Worm (Caenorhabditis elegans): Measurements from ENCODE around the gene R12C12.6.

Gene R12C12.6

DNA sequence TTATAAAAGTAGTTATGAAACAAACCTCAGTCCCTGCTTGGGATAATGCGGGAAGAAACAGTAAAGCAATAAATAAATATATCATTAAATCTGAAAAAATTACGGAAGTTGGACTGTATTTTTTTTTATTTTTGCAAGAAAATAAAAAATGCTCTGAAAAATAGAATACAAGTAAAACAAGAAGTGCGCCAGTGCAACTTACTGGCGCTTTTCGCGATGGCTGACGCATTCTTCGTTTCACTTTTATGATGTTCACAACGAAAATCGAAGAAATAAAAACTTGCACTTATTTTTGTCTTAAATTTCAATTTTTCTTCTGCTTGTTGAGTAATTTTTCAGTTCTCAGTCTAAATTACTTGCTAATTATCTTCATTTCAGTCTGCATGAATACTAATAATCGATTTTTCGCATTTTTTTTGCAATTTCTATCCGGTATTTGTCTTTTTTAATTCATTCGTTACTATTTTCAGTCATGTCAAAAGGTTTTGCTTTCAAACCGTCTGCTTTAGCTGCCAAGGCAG, at the start of gene R12C12.6, which contains the start of gene ran-5:
Gene R12C12.6, minus strand, starts transcription at position 229 of the 521 bp plus-strand sequence.
Gene ran-5, plus strand, starts transcription at position 471 of the 521 bp plus-strand sequence.
- TF ChIP-seq gmeb-1 (tag; optimal IDR thresholded peaks at IDR 0.05) (peak; percentile 89), skn-1 (tag; optimal IDR thresholded peaks at IDR 0.05) (no peak), nhr-25 (tag; optimal IDR thresholded peaks at IDR 0.05) (peak; percentile 85), nhr-10 (tag; optimal IDR thresholded peaks at IDR 0.05) (peak; percentile 50), F13H6.1 (tag; optimal IDR thresholded peaks at IDR 0.05) (peak; percentile 83), nhr-77 (tag; optimal IDR thresholded peaks at IDR 0.05) (no peak), lsy-2 (tag; optimal IDR thresholded peaks at IDR 0.05) (peak; percentile 87 to 93), sma-9 (GFP tag; optimal IDR thresholded peaks at IDR 0.05) (peak; percentile 93), sma-9 (tag; optimal IDR thresholded peaks at IDR 0.05) (no peak), unc-62 (GFP tag; optimal IDR thresholded peaks at IDR 0.05) (peak; percentile 5), nhr-129 (tag; optimal IDR thresholded peaks at IDR 0.05) (peak; percentile 67), snpc-4 (tag; optimal IDR thresholded peaks at IDR 0.05) (peak; percentile 53), lin-13 (GFP tag; optimal IDR thresholded peaks at IDR 0.05) (peak; percentile 75), ama-1 (optimal IDR thresholded peaks at IDR 0.05) (peak; percentile 64), fos-1 (tag; optimal IDR thresholded peaks at IDR 0.05) (peak; percentile 71), R02D3.7 (tag; optimal IDR thresholded peaks at IDR 0.05) (peak; percentile 37), nhr-12 (tag; optimal IDR thresholded peaks at IDR 0.05) (no peak), Y55F3AM.14 (GFP tag; optimal IDR thresholded peaks at IDR 0.05) (no peak), mdl-1 (tag; optimal IDR thresholded peaks at IDR 0.05) (peak in 1 of 2 experiments; percentile 32), ceh-16 (tag; optimal IDR thresholded peaks at IDR 0.05) (peak; percentile 70), mab-5 (tag; optimal IDR thresholded peaks at IDR 0.05) (peak; percentile 83), ztf-4 (tag; optimal IDR thresholded peaks at IDR 0.05) (peak; percentile 60), blmp-1 (tag; optimal IDR thresholded peaks at IDR 0.05; ENCODE audit: insufficient read depth) (peak; percentile 27), sma-3 (GFP tag; optimal IDR thresholded peaks at IDR 0.05) (peak; percentile 76), dmd-4 (tag; optimal IDR thresholded peaks at IDR 0.05) (no peak), nhr-6 (tag; optimal IDR thresholded peaks at IDR 0.05) (peak; percentile 76), nhr-21 (tag; optimal IDR thresholded peaks at IDR 0.05) (peak; percentile 74), nhr-23 (tag; optimal IDR thresholded peaks at IDR 0.05) (no peak), crh-2 (tag; optimal IDR thresholded peaks at IDR 0.05) (peak; percentile 84), unc-39 (tag; optimal IDR thresholded peaks at IDR 0.05) (no peak), sem-4 (tag; optimal IDR thresholded peaks at IDR 0.05) (peak; percentile 70), mbf-1 (tag; optimal IDR thresholded peaks at IDR 0.05) (no peak), egl-27 (tag; optimal IDR thresholded peaks at IDR 0.05) (peak; percentile 71), C34F6.9 (tag; optimal IDR thresholded peaks at IDR 0.05) (peak; percentile 91), alr-1 (tag; optimal IDR thresholded peaks at IDR 0.05) (no peak), ZK546.5 (tag; optimal IDR thresholded peaks at IDR 0.05) (no peak), lin-11 (tag; optimal IDR thresholded peaks at IDR 0.05) (peak; percentile 22), unc-55 (GFP tag; optimal IDR thresholded peaks at IDR 0.05) (peak; percentile 89), ceh-82 (tag; optimal IDR thresholded peaks at IDR 0.05) (no peak)

DNA sequence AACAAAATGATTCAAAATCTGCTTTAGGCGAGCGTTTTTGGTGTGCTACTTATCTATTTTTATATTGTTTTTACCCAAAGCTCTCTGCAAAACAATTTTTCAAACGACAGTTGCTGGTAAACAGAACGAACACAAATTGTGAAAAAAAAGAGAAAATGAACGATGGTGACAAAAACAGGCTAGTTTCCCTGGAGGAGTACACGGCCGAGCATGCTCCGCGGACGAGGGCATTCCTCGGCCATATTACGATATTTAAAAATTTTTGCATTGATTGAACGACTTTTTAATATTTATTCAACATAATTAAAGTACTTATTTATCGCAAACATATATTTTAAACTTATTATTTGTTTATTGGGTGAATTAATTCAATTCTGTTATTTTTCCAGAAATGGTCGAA, 49.8 kb upstream of the R12C12.6 start, which contains the start of the genes tpp-2 and rbbp-5:
Gene tpp-2, minus strand, starts transcription at position 157 of the 400 bp plus-strand sequence.
Gene rbbp-5, plus strand, starts transcription at position 390 of the 400 bp plus-strand sequence.
- TF ChIP-seq ama-1 (optimal IDR thresholded peaks at IDR 0.05) (no peak), nhr-11 (tag; optimal IDR thresholded peaks at IDR 0.05) (no peak), fos-1 (tag; optimal IDR thresholded peaks at IDR 0.05) (peak; percentile 40), nhr-25 (tag; optimal IDR thresholded peaks at IDR 0.05) (no peak), nhr-10 (tag; optimal IDR thresholded peaks at IDR 0.05) (no peak), ztf-4 (tag; optimal IDR thresholded peaks at IDR 0.05) (no peak), zag-1 (tag; optimal IDR thresholded peaks at IDR 0.05) (no peak), elt-1 (tag; optimal IDR thresholded peaks at IDR 0.05) (no peak), unc-62 (GFP tag; optimal IDR thresholded peaks at IDR 0.05) (no peak), alr-1 (tag; optimal IDR thresholded peaks at IDR 0.05) (no peak), nhr-6 (tag; optimal IDR thresholded peaks at IDR 0.05) (no peak), mab-5 (tag; optimal IDR thresholded peaks at IDR 0.05) (no peak), ztf-11 (tag; optimal IDR thresholded peaks at IDR 0.05) (no peak), sma-3 (GFP tag; optimal IDR thresholded peaks at IDR 0.05) (no peak), C34F6.9 (tag; optimal IDR thresholded peaks at IDR 0.05) (peak; percentile 60), ztf-1 (GFP tag; conservative IDR thresholded peaks at IDR 0.05) (no peak), sem-4 (tag; optimal IDR thresholded peaks at IDR 0.05) (no peak), nhr-21 (tag; optimal IDR thresholded peaks at IDR 0.05) (no peak), nhr-129 (tag; optimal IDR thresholded peaks at IDR 0.05) (no peak), peb-1 (tag; optimal IDR thresholded peaks at IDR 0.05) (no peak), lin-39 (tag; optimal IDR thresholded peaks at IDR 0.05) (no peak), nhr-12 (tag; optimal IDR thresholded peaks at IDR 0.05) (no peak), F13H6.1 (tag; optimal IDR thresholded peaks at IDR 0.05) (no peak), nhr-77 (tag; optimal IDR thresholded peaks at IDR 0.05) (no peak), unc-55 (GFP tag; optimal IDR thresholded peaks at IDR 0.05) (no peak), lin-11 (tag; optimal IDR thresholded peaks at IDR 0.05) (peak; percentile 3), R02D3.7 (tag; optimal IDR thresholded peaks at IDR 0.05) (no peak), nhr-23 (tag; optimal IDR thresholded peaks at IDR 0.05) (no peak), Y55F3AM.14 (GFP tag; optimal IDR thresholded peaks at IDR 0.05) (no peak), aly-2 (tag; optimal IDR thresholded peaks at IDR 0.05) (no peak), ceh-16 (tag; optimal IDR thresholded peaks at IDR 0.05) (no peak), skn-1 (tag; optimal IDR thresholded peaks at IDR 0.05) (peak; percentile 63), egl-27 (tag; optimal IDR thresholded peaks at IDR 0.05) (no peak), dmd-4 (tag; optimal IDR thresholded peaks at IDR 0.05) (no peak), lsy-2 (tag; optimal IDR thresholded peaks at IDR 0.05) (peak; percentile 19 to 83), mbf-1 (tag; optimal IDR thresholded peaks at IDR 0.05) (no peak), elt-3 (tag; optimal IDR thresholded peaks at IDR 0.05) (no peak), ZK546.5 (tag; optimal IDR thresholded peaks at IDR 0.05) (no peak), snpc-4 (tag; optimal IDR thresholded peaks at IDR 0.05) (no peak), blmp-1 (tag; optimal IDR thresholded peaks at IDR 0.05; ENCODE audit: insufficient read depth) (no peak), ceh-82 (tag; optimal IDR thresholded peaks at IDR 0.05) (no peak)
